Comparison of ENCODE assay signal across 3 fruit fly cellular contexts in genomic region chr3R:22760988-22761387, dm6.
A peak's percentile ranks its signal among the peaks of the same experiment; 100 is the strongest.
TF ChIP-seq lines count a peak whose summit lies in the region.

Gene Nepl13, minus strand, starts transcription at chr3R:22761076.

- no peak for TF ChIP-seq CTCF in whole organism, embryonic (GFP tag; optimal IDR thresholded peaks at IDR 0.05; lab: Kevin White, UChicago)

TF ChIP-seq in whole organism, adult, 20 proteins besides CTCF, POLR2A, EP300 and RAD21:
- peak; percentile 46 for TF ChIP-seq cic (GFP tag; optimal IDR thresholded peaks at IDR 0.05; lab: Kevin White, UChicago)
- no peak for TF ChIP-seq toe (GFP tag; optimal IDR thresholded peaks at IDR 0.05; lab: Kevin White, UChicago)

TF ChIP-seq in whole organism, embryonic, 481 proteins besides CTCF, POLR2A, EP300 and RAD21:
- peak; percentile 52 for TF ChIP-seq CG34376 (GFP tag; optimal IDR thresholded peaks at IDR 0.05; lab: Kevin White, UChicago)
- peak; percentile 0 for TF ChIP-seq sug (tag; optimal IDR thresholded peaks at IDR 0.05; lab: Kevin White, UChicago)
- TF ChIP-seq tin (GFP tag; optimal IDR thresholded peaks at IDR 0.05; lab: Kevin White, UChicago), result no peak

TF ChIP-seq in whole organism, prepupa, 60 proteins besides CTCF, POLR2A, EP300 and RAD21:
- peak; percentile 97 for TF ChIP-seq svp (GFP tag; lab: Kevin White, UChicago)
- TF ChIP-seq CG11294 (GFP tag; IDR thresholded peaks at IDR 0.05; lab: Robert Waterston, UW), result no peak
